Fruit fly (Drosophila melanogaster): ENCODE measurements around the gene CG34124.

Gene CG34124

dm6 chr2L:5010784-5011260 lies 52.6 kb downstream of the CG34124 start, which contains the start of the genes CG31917, Tfb5 and SelT:
Gene CG31917, minus strand, starts transcription at chr2L:5010834.
Gene Tfb5, minus strand, starts transcription at chr2L:5010834.
Gene SelT, plus strand, starts transcription at chr2L:5010922.
- TF ChIP-seq CG9948 (tag; optimal IDR thresholded peaks at IDR 0.05) (no peak), Pif1B (GFP tag; optimal IDR thresholded peaks at IDR 0.05) (no peak), fd96Ca (GFP tag; IDR thresholded peaks at IDR 0.05) (no peak), Snoo (tag; optimal IDR thresholded peaks at IDR 0.05) (no peak), Pif1A (GFP tag; optimal IDR thresholded peaks at IDR 0.05) (no peak), CG14655 (GFP tag; optimal IDR thresholded peaks at IDR 0.05) (no peak), CG13204 (GFP tag; optimal IDR thresholded peaks at IDR 0.05) (no peak), CG12605 (GFP tag; IDR thresholded peaks at IDR 0.05) (no peak), Ets98B (GFP tag; IDR thresholded peaks at IDR 0.05) (no peak), CG4496 (GFP tag; IDR thresholded peaks at IDR 0.05) (no peak), D1 (tag; optimal IDR thresholded peaks at IDR 0.05) (no peak), CG8301 (tag; optimal IDR thresholded peaks at IDR 0.05) (no peak), CG8159 (tag; optimal IDR thresholded peaks at IDR 0.05) (peak; percentile 31), gl (tag; optimal IDR thresholded peaks at IDR 0.05) (no peak), CG15710 (tag; optimal IDR thresholded peaks at IDR 0.05) (peak; percentile 43), CG34367 (tag; optimal IDR thresholded peaks at IDR 0.05) (no peak), CG17806 (tag; optimal IDR thresholded peaks at IDR 0.05) (peak; percentile 13), rn (GFP tag; IDR thresholded peaks at IDR 0.05) (no peak), CG10348 (GFP tag; IDR thresholded peaks at IDR 0.05) (no peak), EcR (GFP tag; optimal IDR thresholded peaks at IDR 0.05) (peak; percentile 29), CG32121 (GFP tag; IDR thresholded peaks at IDR 0.05) (no peak)
